Fruit fly (Drosophila melanogaster): ENCODE results near the gene vls.

Gene vls

DNA sequence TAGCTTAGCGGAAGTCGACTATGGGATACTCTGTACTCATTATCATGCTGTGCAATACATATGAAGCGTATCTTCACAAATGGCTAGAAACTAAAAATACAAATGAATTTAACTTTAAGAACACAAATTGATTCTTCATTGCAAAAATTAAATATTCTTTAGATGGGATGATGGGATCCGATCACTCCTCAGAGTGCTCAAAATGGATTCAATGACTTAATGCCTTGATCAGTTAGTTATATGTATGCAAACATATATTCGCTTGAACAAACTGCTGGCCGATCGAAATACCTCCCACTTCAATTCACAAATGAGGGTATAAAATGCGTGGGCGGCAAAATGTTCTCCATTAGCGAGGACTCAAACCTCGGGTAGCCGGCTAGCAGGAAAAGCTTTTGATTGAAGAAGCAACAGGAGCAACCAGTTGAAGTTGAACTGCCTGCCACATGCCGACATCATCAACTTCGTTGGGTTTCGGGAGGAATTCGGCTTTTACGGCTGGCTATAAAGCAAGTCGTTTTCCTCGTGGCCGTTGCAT, 38.0 kb downstream of the vls start, which contains the start of gene sNPF (continued):
- TF ChIP-seq Sin3A (optimal IDR thresholded peaks at IDR 0.05): no peak
- TF ChIP-seq chm (GFP tag; IDR thresholded peaks at IDR 0.05): no peak
- TF ChIP-seq CG8281 (tag; optimal IDR thresholded peaks at IDR 0.05): no peak
- no peak for TF ChIP-seq CG14965 (GFP tag; optimal IDR thresholded peaks at IDR 0.05; ENCODE audit: borderline replicate concordance)
- TF ChIP-seq CG7963 (GFP tag; IDR thresholded peaks at IDR 0.05; ENCODE audit: partially characterized antibody): no peak
- peak; percentile 68 for TF ChIP-seq pho (GFP tag; optimal IDR thresholded peaks at IDR 0.05)
- no peak for TF ChIP-seq CG2202 (tag; optimal IDR thresholded peaks at IDR 0.05)
- peak in 1 of 2 experiments; percentile 67 for TF ChIP-seq Hr51 (GFP tag; optimal IDR thresholded peaks at IDR 0.05)
- no peak for TF ChIP-seq NC2β (GFP tag; optimal IDR thresholded peaks at IDR 0.05)
- no peak for TF ChIP-seq stwl (tag; optimal IDR thresholded peaks at IDR 0.05)
- no peak for TF ChIP-seq CG6654 (GFP tag; optimal IDR thresholded peaks at IDR 0.05)
- peak; percentile 32 for TF ChIP-seq emc (GFP tag; optimal IDR thresholded peaks at IDR 0.05)
- TF ChIP-seq CkIIα-i1 (GFP tag; IDR thresholded peaks at IDR 0.05): no peak
- peak; percentile 27 to 38 for TF ChIP-seq chif (GFP tag; optimal IDR thresholded peaks at IDR 0.05)
- TF ChIP-seq CG4360 (GFP tag; IDR thresholded peaks at IDR 0.05): no peak
- TF ChIP-seq CG31224 (GFP tag; IDR thresholded peaks at IDR 0.05): no peak
- no peak for TF ChIP-seq NFAT (GFP tag; IDR thresholded peaks at IDR 0.05)
- TF ChIP-seq CG8388 (GFP tag; optimal IDR thresholded peaks at IDR 0.05): no peak
- no peak for TF ChIP-seq zf30C (GFP tag; optimal IDR thresholded peaks at IDR 0.05)
- TF ChIP-seq CG5953 (GFP tag; IDR thresholded peaks at IDR 0.05): no peak
- no peak for TF ChIP-seq CG4854 (GFP tag; optimal IDR thresholded peaks at IDR 0.05)
- TF ChIP-seq CG6854 (GFP tag; optimal IDR thresholded peaks at IDR 0.05): peak; percentile 56
- peak; percentile 65 for TF ChIP-seq mam (GFP tag; optimal IDR thresholded peaks at IDR 0.05)
- no peak for TF ChIP-seq CG4424 (GFP tag; optimal IDR thresholded peaks at IDR 0.05)
- TF ChIP-seq Stat92E (GFP tag; optimal IDR thresholded peaks at IDR 0.05): no peak
- TF ChIP-seq cato (GFP tag; optimal IDR thresholded peaks at IDR 0.05; ENCODE audit: borderline replicate concordance): peak; percentile 15
- peak; percentile 46 for TF ChIP-seq CG12155 (GFP tag; optimal IDR thresholded peaks at IDR 0.05)
- TF ChIP-seq YL-1 (GFP tag; optimal IDR thresholded peaks at IDR 0.05): no peak
- no peak for TF ChIP-seq trh (GFP tag; optimal IDR thresholded peaks at IDR 0.05)
- TF ChIP-seq HmgZ (tag; optimal IDR thresholded peaks at IDR 0.05): peak; percentile 9
- peak; percentile 85 for TF ChIP-seq CG7556 (GFP tag; optimal IDR thresholded peaks at IDR 0.05)
- TF ChIP-seq CG3407 (GFP tag; optimal IDR thresholded peaks at IDR 0.05): no peak
- peak; percentile 15 for TF ChIP-seq CG12942 (GFP tag; optimal IDR thresholded peaks at IDR 0.05)
- peak; percentile 68 for TF ChIP-seq Hsf (GFP tag; optimal IDR thresholded peaks at IDR 0.05)
- TF ChIP-seq CG11398 (GFP tag; optimal IDR thresholded peaks at IDR 0.05): peak; percentile 8
- TF ChIP-seq CTCF (GFP tag; optimal IDR thresholded peaks at IDR 0.05): peak; percentile 16
- no peak for TF ChIP-seq dan (GFP tag; IDR thresholded peaks at IDR 0.05)
- TF ChIP-seq Mad (GFP tag; optimal IDR thresholded peaks at IDR 0.05): no peak
- no peak for TF ChIP-seq CG14441 (GFP tag; IDR thresholded peaks at IDR 0.05)
- TF ChIP-seq chn (GFP tag; optimal IDR thresholded peaks at IDR 0.05): no peak
- TF ChIP-seq D (optimal IDR thresholded peaks at IDR 0.05): no peak
- no peak for TF ChIP-seq D (GFP tag; optimal IDR thresholded peaks at IDR 0.05)
- TF ChIP-seq toy (GFP tag; IDR thresholded peaks at IDR 0.05): no peak
- no peak for TF ChIP-seq ara (GFP tag; IDR thresholded peaks at IDR 0.05)
- TF ChIP-seq CG11696 (GFP tag; IDR thresholded peaks at IDR 0.05): no peak
- TF ChIP-seq Dp (GFP tag; optimal IDR thresholded peaks at IDR 0.05): no peak
- no peak for TF ChIP-seq Sry-δ (GFP tag; optimal IDR thresholded peaks at IDR 0.05)
- no peak for TF ChIP-seq Blimp-1 (GFP tag; optimal IDR thresholded peaks at IDR 0.05)
- TF ChIP-seq az2 (GFP tag; optimal IDR thresholded peaks at IDR 0.05): peak; percentile 14
- TF ChIP-seq gcm (GFP tag; optimal IDR thresholded peaks at IDR 0.05): no peak
- no peak for TF ChIP-seq peb (GFP tag; IDR thresholded peaks at IDR 0.05)
- TF ChIP-seq HHEX (GFP tag; optimal IDR thresholded peaks at IDR 0.05): peak; percentile 24

All from whole organism, embryonic.